Worm (Caenorhabditis elegans): ENCODE data around the gene timm-17B.1.

Gene timm-17B.1

ce11 chrIV:4755929-4756655 lies 10.8 kb upstream of the timm-17B.1 start, which contains the start of the genes fbxb-77 and Y17G9B.11:
fbxb-77 (minus strand) TSS chrIV:4756157.
Y17G9B.11 (plus strand) TSS chrIV:4756605.
- TF ChIP-seq elt-2 (tag; optimal IDR thresholded peaks at IDR 0.05), result no peak
- no peak for TF ChIP-seq ZK546.5 (tag; optimal IDR thresholded peaks at IDR 0.05)
- no peak for TF ChIP-seq R02D3.7 (tag; optimal IDR thresholded peaks at IDR 0.05)
- no peak for TF ChIP-seq eor-1 (tag; optimal IDR thresholded peaks at IDR 0.05)
- no peak for TF ChIP-seq hmg-11 (tag; optimal IDR thresholded peaks at IDR 0.05)
- no peak for TF ChIP-seq aly-2 (tag; optimal IDR thresholded peaks at IDR 0.05)
- TF ChIP-seq fkh-10 (GFP tag; optimal IDR thresholded peaks at IDR 0.05), result no peak
- TF ChIP-seq elt-1 (tag; optimal IDR thresholded peaks at IDR 0.05), result no peak
- no peak for TF ChIP-seq egl-27 (tag; optimal IDR thresholded peaks at IDR 0.05)
- no peak for TF ChIP-seq nhr-28 (tag; optimal IDR thresholded peaks at IDR 0.05)
- no peak for TF ChIP-seq lsy-12 (tag; optimal IDR thresholded peaks at IDR 0.05)
- no peak for TF ChIP-seq pqm-1 (tag; optimal IDR thresholded peaks at IDR 0.05)
- TF ChIP-seq nhr-77 (tag; optimal IDR thresholded peaks at IDR 0.05), result no peak
- no peak for TF ChIP-seq ceh-28 (tag; optimal IDR thresholded peaks at IDR 0.05)
- no peak for TF ChIP-seq fos-1 (tag; optimal IDR thresholded peaks at IDR 0.05)
- TF ChIP-seq skn-1 (tag; optimal IDR thresholded peaks at IDR 0.05), result no peak
- TF ChIP-seq mml-1 (tag; optimal IDR thresholded peaks at IDR 0.05), result no peak
- TF ChIP-seq ztf-4 (tag; optimal IDR thresholded peaks at IDR 0.05), result no peak

DNA sequence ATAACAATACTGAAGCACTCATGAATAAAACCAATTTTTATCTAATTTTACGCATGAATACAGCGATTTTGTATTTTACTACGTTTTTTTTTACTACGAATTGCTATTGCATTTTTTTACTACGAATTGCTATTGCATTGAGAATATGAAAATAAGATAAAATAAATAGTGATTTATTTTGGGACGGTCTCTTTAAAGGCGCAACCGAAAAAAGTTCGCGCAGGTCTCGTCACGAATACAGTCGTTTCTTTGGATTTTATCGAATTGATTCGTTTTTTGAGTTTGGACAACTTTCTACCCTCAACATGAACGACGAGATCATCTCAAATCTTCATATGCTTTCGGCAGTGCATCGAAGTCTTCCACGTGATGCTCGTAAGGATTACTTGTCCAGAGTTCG lies 6.5 kb upstream of the timm-17B.1 start, which contains the start of gene Y17G9B.4:
Gene Y17G9B.4 (plus strand): TSS at position 306 of the 400 bp plus-strand sequence.
- no peak for TF ChIP-seq aly-2 (tag; optimal IDR thresholded peaks at IDR 0.05)

ce11 chrIV:4749728-4750278 lies 4.5 kb upstream of the timm-17B.1 start, which contains the start of the genes rpl-20 and Y17G9B.5:
rpl-20 (minus strand) TSS chrIV:4749778.
Y17G9B.5 (plus strand) TSS chrIV:4750240.
- TF ChIP-seq elt-2 (tag; optimal IDR thresholded peaks at IDR 0.05) (peak; percentile 98), ZK546.5 (tag; optimal IDR thresholded peaks at IDR 0.05) (peak; percentile 83), nhr-12 (tag; optimal IDR thresholded peaks at IDR 0.05) (no peak), lsy-12 (tag; optimal IDR thresholded peaks at IDR 0.05) (peak; percentile 100), nhr-77 (tag; optimal IDR thresholded peaks at IDR 0.05) (peak; percentile 97), sea-2 (GFP tag; optimal IDR thresholded peaks at IDR 0.05) (peak; percentile 85), unc-62 (GFP tag; optimal IDR thresholded peaks at IDR 0.05) (peak; percentile 97), daf-12 (tag; optimal IDR thresholded peaks at IDR 0.05) (peak; percentile 87), R02D3.7 (tag; optimal IDR thresholded peaks at IDR 0.05) (peak; percentile 100), skn-1 (tag; optimal IDR thresholded peaks at IDR 0.05) (peak; percentile 97), ceh-82 (tag; optimal IDR thresholded peaks at IDR 0.05) (peak; percentile 98), hmg-11 (tag; optimal IDR thresholded peaks at IDR 0.05) (peak; percentile 100), pha-4 (tag; optimal IDR thresholded peaks at IDR 0.05) (peak; percentile 100), aly-2 (tag; optimal IDR thresholded peaks at IDR 0.05) (peak; percentile 97), jun-1 (tag; optimal IDR thresholded peaks at IDR 0.05) (peak; percentile 99), nhr-25 (tag; optimal IDR thresholded peaks at IDR 0.05) (peak; percentile 100), nhr-11 (tag; optimal IDR thresholded peaks at IDR 0.05) (peak; percentile 98), unc-39 (tag; optimal IDR thresholded peaks at IDR 0.05) (peak; percentile 42), nhr-23 (tag; optimal IDR thresholded peaks at IDR 0.05) (peak; percentile 100), pqm-1 (tag; optimal IDR thresholded peaks at IDR 0.05) (peak; percentile 100), nhr-67 (tag; optimal IDR thresholded peaks at IDR 0.05) (peak; percentile 67), egl-5 (tag; optimal IDR thresholded peaks at IDR 0.05) (peak; percentile 98), fkh-10 (GFP tag; optimal IDR thresholded peaks at IDR 0.05) (peak; percentile 100), nfya-1 (tag; optimal IDR thresholded peaks at IDR 0.05; ENCODE audit: insufficient read depth) (peak; percentile 100), ceh-16 (tag; optimal IDR thresholded peaks at IDR 0.05) (peak; percentile 60), ceh-28 (tag; optimal IDR thresholded peaks at IDR 0.05) (peak; percentile 98), ama-1 (optimal IDR thresholded peaks at IDR 0.05) (peak; percentile 91), nhr-237 (tag; optimal IDR thresholded peaks at IDR 0.05) (peak; percentile 39), tbx-2 (tag; optimal IDR thresholded peaks at IDR 0.05) (peak; percentile 98), ztf-11 (tag; optimal IDR thresholded peaks at IDR 0.05) (peak; percentile 64), lin-15B (tag; optimal IDR thresholded peaks at IDR 0.05) (peak; percentile 100), ztf-4 (tag; optimal IDR thresholded peaks at IDR 0.05) (peak; percentile 97), lin-39 (tag; optimal IDR thresholded peaks at IDR 0.05) (peak; percentile 99), elt-1 (tag; optimal IDR thresholded peaks at IDR 0.05) (peak; percentile 97), ceh-9 (tag; optimal IDR thresholded peaks at IDR 0.05) (no peak), elt-3 (tag; optimal IDR thresholded peaks at IDR 0.05) (peak; percentile 94 to 97 (median 94)), egl-27 (tag; optimal IDR thresholded peaks at IDR 0.05) (peak; percentile 94), nhr-76 (tag; optimal IDR thresholded peaks at IDR 0.05) (peak; percentile 90), zag-1 (tag; optimal IDR thresholded peaks at IDR 0.05) (peak; percentile 87), snpc-4 (tag; optimal IDR thresholded peaks at IDR 0.05) (peak; percentile 98), nhr-43 (tag; optimal IDR thresholded peaks at IDR 0.05; ENCODE audit: poor library complexity, severe bottlenecking) (peak; percentile 99), mml-1 (tag; optimal IDR thresholded peaks at IDR 0.05) (no peak), mdl-1 (tag; optimal IDR thresholded peaks at IDR 0.05) (peak; percentile 31)

Measured in whole organism, L3 larva.